Fruit fly (Drosophila melanogaster) whole organism, embryonic: ENCODE measurements around the gene CG18265.

Experiments
- CG12299 ChIP-seq: fragments of 200-800 bp; sonication (Bioruptor generic); optimal IDR thresholded peaks from 2 replicates; lab custom pipeline; 2018; ENCODE audit warnings: missing biosample characterization, mild to moderate bottlenecking, missing genetic modification characterization
- CG12391 ChIP-seq: fragments of 200-800 bp; sonication (Bioruptor generic); optimal IDR thresholded peaks from 3 replicates; lab custom pipeline; 2018; ENCODE audit warnings: missing biosample characterization, mild to moderate bottlenecking, missing genetic modification characterization, moderate library complexity
- CG12744 ChIP-seq: fragments of 200-800 bp; sonication (Bioruptor generic); optimal IDR thresholded peaks from 2 replicates; lab custom pipeline; 2016; ENCODE audit warnings: missing biosample characterization, missing genetic modification characterization
- CG12769 ChIP-seq: fragments of 200-800 bp; sonication (Bioruptor generic); optimal IDR thresholded peaks from 2 replicates; lab custom pipeline; 2019; ENCODE audit warnings: missing biosample characterization, mild to moderate bottlenecking, missing genetic modification characterization, moderate library complexity
- CG14441 ChIP-seq: fragments of 200-800 bp; sonication (Bioruptor generic); IDR thresholded peaks from 2 replicates; pipeline ENCODE4 v1.3.6; 2022; ENCODE audit warnings: missing biosample characterization, missing genetic modification characterization
- CG14860 ChIP-seq: fragments of 200-800 bp; sonication (Bioruptor generic); IDR thresholded peaks from 3 replicates; pipeline ENCODE4 v1.3.6; 2022; ENCODE audit warnings: missing biosample characterization, missing genetic modification characterization; ENCODE audit not compliant: partially characterized antibody
- CG16779 ChIP-seq: fragments of 200-800 bp; sonication (Bioruptor generic); IDR thresholded peaks from 2 replicates; pipeline ENCODE4 v1.3.6; 2022; ENCODE audit warnings: missing biosample characterization, missing genetic modification characterization
- CG16863 ChIP-seq: fragments of 200-800 bp; sonication (Bioruptor generic); optimal IDR thresholded peaks from 3 replicates; lab custom pipeline; 2016; ENCODE audit warnings: missing biosample characterization, missing genetic modification characterization
- CG18011 ChIP-seq: fragments of 200-800 bp; sonication (Bioruptor generic); optimal IDR thresholded peaks from 2 replicates; lab custom pipeline; 2017; ENCODE audit warnings: missing biosample characterization, missing genetic modification characterization, mild to moderate bottlenecking, moderate library complexity, missing genotype
- CG18619 ChIP-seq: fragments of 200-800 bp; sonication (Bioruptor generic); optimal IDR thresholded peaks from 3 replicates; lab custom pipeline; 2017; ENCODE audit warnings: missing biosample characterization, mild to moderate bottlenecking, missing genetic modification characterization
- CG30403 ChIP-seq: fragments of 200-800 bp; sonication (Bioruptor generic); optimal IDR thresholded peaks from 3 replicates; lab custom pipeline; 2016; ENCODE audit warnings: missing biosample characterization, missing genetic modification characterization
- CG31441 ChIP-seq: fragments of 200-800 bp; sonication (Bioruptor generic); IDR thresholded peaks from 2 replicates; pipeline ENCODE4 v1.3.6; 2022; ENCODE audit warnings: missing biosample characterization, missing genetic modification characterization
- CG3726 ChIP-seq: fragments of 200-800 bp; sonication (Bioruptor generic); IDR thresholded peaks from 3 replicates; pipeline ENCODE4, ENCODE4 v1.3.6; 2022; ENCODE audit warnings: missing biosample characterization, missing genetic modification characterization
- CG4820 ChIP-seq: fragments of 200-800 bp; sonication (Bioruptor generic); optimal IDR thresholded peaks from 3 replicates; lab custom pipeline; 2016; ENCODE audit warnings: missing biosample characterization, missing genetic modification characterization
- CG7928 ChIP-seq: fragments of 200-800 bp; sonication (Bioruptor generic); optimal IDR thresholded peaks from 2 replicates; lab custom pipeline; 2017; ENCODE audit warnings: missing biosample characterization, mild to moderate bottlenecking, missing genetic modification characterization
- CG8765 ChIP-seq: fragments of 200-800 bp; sonication (Bioruptor generic); IDR thresholded peaks from 2 replicates; pipeline ENCODE4 v1.3.6; 2022; ENCODE audit warnings: missing biosample characterization, missing genetic modification characterization
- CG9215 ChIP-seq: fragments of 200-800 bp; sonication (Bioruptor generic); IDR thresholded peaks from 2 replicates; pipeline ENCODE4 v1.3.6; 2022; ENCODE audit warnings: missing biosample characterization, missing genetic modification characterization
- CTCF ChIP-seq: fragments of 200-800 bp; sonication (Bioruptor generic); optimal IDR thresholded peaks from 2 replicates; lab custom pipeline; 2017; ENCODE audit warnings: missing biosample characterization, mild to moderate bottlenecking, missing genetic modification characterization, moderate library complexity
- Gsc ChIP-seq: fragments of 200-800 bp; sonication (Bioruptor generic); IDR thresholded peaks from 2 replicates; pipeline ENCODE4 v1.3.6; 2022; ENCODE audit warnings: missing biosample characterization, missing genetic modification characterization
- HmgD ChIP-seq: fragments of 200-800 bp; sonication (Bioruptor generic); optimal IDR thresholded peaks from 3 replicates; lab custom pipeline; 2016; ENCODE audit warnings: missing biosample characterization, missing genetic modification characterization
- Hmx ChIP-seq: fragments of 200-800 bp; sonication (Bioruptor generic); optimal IDR thresholded peaks from 2 replicates; lab custom pipeline; 2016; ENCODE audit warnings: missing biosample characterization, missing genetic modification characterization
- Hr3 ChIP-seq: fragments of 200-800 bp; sonication (Bioruptor generic); optimal IDR thresholded peaks from 3 replicates; lab custom pipeline; 2016; ENCODE audit warnings: missing biosample characterization, missing genetic modification characterization
- Lim3 ChIP-seq: fragments of 200-800 bp; sonication (Bioruptor generic); IDR thresholded peaks from 2 replicates; pipeline ENCODE4 v1.3.6; 2022; ENCODE audit warnings: missing biosample characterization, missing genetic modification characterization
- MESR4 ChIP-seq: fragments of 200-800 bp; sonication (Bioruptor generic); optimal IDR thresholded peaks from 2 replicates; lab custom pipeline; 2018; ENCODE audit warnings: missing biosample characterization, mild to moderate bottlenecking, missing genetic modification characterization, moderate library complexity
- Meics ChIP-seq: fragments of 200-800 bp; sonication (Bioruptor generic); optimal IDR thresholded peaks from 2 replicates; lab custom pipeline; 2017; ENCODE audit warnings: missing biosample characterization, mild to moderate bottlenecking, missing genetic modification characterization
- Rfx ChIP-seq: fragments of 200-800 bp; sonication (Bioruptor generic); IDR thresholded peaks from 2 replicates; pipeline ENCODE4 v1.3.6; 2022; ENCODE audit warnings: missing biosample characterization, missing genetic modification characterization
- Ssrp ChIP-seq: fragments of 200-800 bp; sonication (Bioruptor generic); optimal IDR thresholded peaks from 2 replicates; lab custom pipeline; 2018; ENCODE audit warnings: missing biosample characterization, mild to moderate bottlenecking, missing genetic modification characterization, moderate library complexity
- ab ChIP-seq: fragments of 200-800 bp; sonication (Bioruptor generic); optimal IDR thresholded peaks from 2 replicates; lab custom pipeline; 2016; ENCODE audit warnings: missing biosample characterization, missing genetic modification characterization
- al ChIP-seq: fragments of 200-800 bp; sonication (Bioruptor generic); IDR thresholded peaks from 2 replicates; pipeline ENCODE4 v1.3.6; 2022; ENCODE audit warnings: missing biosample characterization, missing genetic modification characterization
- aop ChIP-seq: fragments of 200-800 bp; sonication (Bioruptor generic); IDR thresholded peaks from 2 replicates; pipeline ENCODE4 v1.3.6; 2022; ENCODE audit warnings: missing biosample characterization, missing genetic modification characterization
- bsh ChIP-seq, 2 experiments: fragments of 200-800 bp; sonication (Bioruptor generic); optimal IDR thresholded peaks; 2 replicates each; lab custom pipeline; 2017 to 2018; ENCODE audit warnings: mild to moderate bottlenecking in 2 of 2, missing biosample characterization in 2 of 2, missing genetic modification characterization in 2 of 2, moderate library complexity in 1 of 2
- dmrt11E ChIP-seq: fragments of 200-800 bp; sonication (Bioruptor generic); optimal IDR thresholded peaks from 3 replicates; lab custom pipeline; 2018; ENCODE audit warnings: missing biosample characterization, mild to moderate bottlenecking, missing genetic modification characterization, moderate library complexity
- eyg ChIP-seq: fragments of 200-800 bp; sonication (Bioruptor generic); optimal IDR thresholded peaks from 3 replicates; lab custom pipeline; 2016; ENCODE audit warnings: missing biosample characterization, missing genetic modification characterization
- ftz-f1 ChIP-seq: fragments of 200-800 bp; sonication (Bioruptor generic); optimal IDR thresholded peaks from 2 replicates; lab custom pipeline; 2016; ENCODE audit warnings: missing biosample characterization, missing genetic modification characterization
- gcm ChIP-seq: fragments of 200-800 bp; sonication (Bioruptor generic); optimal IDR thresholded peaks from 2 replicates; lab custom pipeline; 2019; ENCODE audit warnings: missing biosample characterization, mild to moderate bottlenecking, missing genetic modification characterization, moderate library complexity
- gro ChIP-seq: fragments of 200-800 bp; sonication (Bioruptor generic); optimal IDR thresholded peaks from 2 replicates; lab custom pipeline; 2016; ENCODE audit warnings: missing biosample characterization, missing genetic modification characterization
- gsb-n ChIP-seq: fragments of 200-800 bp; sonication (Bioruptor generic); optimal IDR thresholded peaks from 3 replicates; lab custom pipeline; 2018; ENCODE audit warnings: missing biosample characterization, mild to moderate bottlenecking, missing genetic modification characterization
- gt ChIP-seq: fragments of 200-800 bp; sonication (Bioruptor generic); IDR thresholded peaks from 2 replicates; pipeline ENCODE4 v1.3.6; 2022; ENCODE audit warnings: missing biosample characterization, missing genetic modification characterization
- ham ChIP-seq: fragments of 200-800 bp; sonication (Bioruptor generic); IDR thresholded peaks from 2 replicates; pipeline ENCODE4 v1.3.6; 2022; ENCODE audit warnings: missing biosample characterization, missing genetic modification characterization
- kah ChIP-seq: fragments of 200-800 bp; sonication (Bioruptor generic); optimal IDR thresholded peaks from 2 replicates; lab custom pipeline; 2018; ENCODE audit warnings: missing biosample characterization, mild to moderate bottlenecking, missing genetic modification characterization
- lilli ChIP-seq: fragments of 200-800 bp; sonication (Bioruptor generic); optimal IDR thresholded peaks from 3 replicates; lab custom pipeline; 2016; ENCODE audit warnings: missing biosample characterization, missing genetic modification characterization
- luna ChIP-seq: fragments of 200-800 bp; sonication (Bioruptor generic); optimal IDR thresholded peaks from 2 replicates; lab custom pipeline; 2016; ENCODE audit warnings: missing biosample characterization, missing genetic modification characterization
- mirr ChIP-seq: fragments of 200-800 bp; sonication (Bioruptor generic); optimal IDR thresholded peaks from 3 replicates; lab custom pipeline; 2018; ENCODE audit warnings: missing biosample characterization, mild to moderate bottlenecking, missing genetic modification characterization
- pan ChIP-seq, 4 experiments: fragments of >200 bp in 3 of 4; fragments of 200-800 bp in 1 of 4; sonication (Bioruptor generic) in 1 of 4; optimal IDR thresholded peaks in 3 of 4; IDR thresholded peaks in 1 of 4; 2 replicates each; pipeline versions ENCODE4 v1.3.6 to Lab custom; 2017 to 2022; ENCODE audit warnings: missing biosample characterization in 2 of 4, missing genetic modification characterization in 2 of 4, mixed read lengths in 1 of 4
- ro ChIP-seq: fragments of 200-800 bp; sonication (Bioruptor generic); IDR thresholded peaks from 2 replicates; pipeline ENCODE4 v1.3.6; 2022; ENCODE audit warnings: missing biosample characterization, missing genetic modification characterization
- schlank ChIP-seq: fragments of 200-800 bp; sonication (Bioruptor generic); optimal IDR thresholded peaks from 2 replicates; lab custom pipeline; 2018; ENCODE audit warnings: missing biosample characterization, mild to moderate bottlenecking, missing genetic modification characterization
- sr ChIP-seq: fragments of 200-800 bp; sonication (Bioruptor generic); IDR thresholded peaks from 3 replicates; pipeline ENCODE4 v1.3.6; 2022; ENCODE audit warnings: missing biosample characterization, missing genetic modification characterization
- tll ChIP-seq, 2 experiments: fragments of 200-800 bp in 1 of 2; fragments of >200 bp in 1 of 2; sonication (Bioruptor generic) in 1 of 2; optimal IDR thresholded peaks; 2 replicates each; lab custom pipeline; 2017 to 2019; ENCODE audit warnings: missing biosample characterization in 2 of 2, missing genetic modification characterization in 2 of 2, mild to moderate bottlenecking in 1 of 2, moderate library complexity in 1 of 2
- tx ChIP-seq: fragments of 200-800 bp; sonication (Bioruptor generic); optimal IDR thresholded peaks from 2 replicates; lab custom pipeline; 2016; ENCODE audit warnings: missing biosample characterization, missing genetic modification characterization
- unpg ChIP-seq: fragments of 200-800 bp; sonication (Bioruptor generic); optimal IDR thresholded peaks from 3 replicates; lab custom pipeline; 2018; ENCODE audit warnings: missing biosample characterization, mild to moderate bottlenecking, missing genetic modification characterization, moderate library complexity
- zen2 ChIP-seq: fragments of 200-800 bp; sonication (Bioruptor generic); IDR thresholded peaks from 3 replicates; pipeline ENCODE4 v1.3.6; 2022; ENCODE audit warnings: missing biosample characterization, missing genetic modification characterization; ENCODE audit not compliant: partially characterized antibody

CG18265 gene

dm6 chr3L:17495266-17495961, 56.2 kb downstream of the CG18265 start (continued):
- no peak for TF ChIP-seq sr
- peak; percentile 24 for TF ChIP-seq CG16863 (GFP tag; lab: Kevin White, UChicago)
- no peak for TF ChIP-seq pan (optimal IDR thresholded peaks at IDR 0.05; lab: Kevin White, UChicago)
- no peak for TF ChIP-seq pan (GFP tag; optimal IDR thresholded peaks at IDR 0.05 in 1 of 2, IDR thresholded peaks at IDR 0.05 in 1 of 2)
- TF ChIP-seq CG16779 (GFP tag; lab: Robert Waterston, UW) = no peak
- TF ChIP-seq ftz-f1 (GFP tag; lab: Kevin White, UChicago) = no peak
- TF ChIP-seq CG14860 (GFP tag; lab: Robert Waterston, UW) = no peak
- no peak for TF ChIP-seq CG14441 (GFP tag; lab: Robert Waterston, UW)
- TF ChIP-seq gcm (GFP tag; lab: Kevin White, UChicago) = peak; percentile 57
- no peak for TF ChIP-seq tx (GFP tag; lab: Kevin White, UChicago)
- no peak for TF ChIP-seq tll (GFP tag; optimal IDR thresholded peaks at IDR 0.05; lab: Kevin White, UChicago)
- no peak for TF ChIP-seq luna (GFP tag; lab: Kevin White, UChicago)
- TF ChIP-seq al (GFP tag; lab: Robert Waterston, UW) = no peak
- no peak for TF ChIP-seq lilli
- TF ChIP-seq Gsc = no peak
- TF ChIP-seq gsb-n (tag; lab: Kevin White, UChicago) = no peak
- no peak for TF ChIP-seq kah
- no peak for TF ChIP-seq Meics (GFP tag; lab: Kevin White, UChicago)
- TF ChIP-seq CG31441 (GFP tag; lab: Robert Waterston, UW) = peak; percentile 46; the same call in 1 of the 2 replicates
- TF ChIP-seq Hr3 (GFP tag; lab: Kevin White, UChicago) = peak; percentile 18
- no peak for TF ChIP-seq aop
- peak; percentile 19 for TF ChIP-seq unpg
- peak; percentile 4 for TF ChIP-seq CG30403 (GFP tag; lab: Kevin White, UChicago)
- TF ChIP-seq gro (GFP tag; lab: Kevin White, UChicago) = no peak
- no peak for TF ChIP-seq Hmx
- TF ChIP-seq CG4820 = peak; percentile 26
- TF ChIP-seq CG3726 = no peak
- peak; percentile 41 for TF ChIP-seq Ssrp (tag; lab: Kevin White, UChicago)
- TF ChIP-seq Rfx (GFP tag; lab: Robert Waterston, UW) = no peak
- no peak for TF ChIP-seq CG9215
- no peak for TF ChIP-seq CG12299
- no peak for TF ChIP-seq zen2
- TF ChIP-seq MESR4 (GFP tag; lab: Kevin White, UChicago) = no peak
- TF ChIP-seq CG7928 (GFP tag; lab: Kevin White, UChicago) = no peak
- no peak for TF ChIP-seq Lim3 (GFP tag; lab: Robert Waterston, UW)
- TF ChIP-seq HmgD = no peak
- TF ChIP-seq gt (GFP tag; lab: Robert Waterston, UW) = no peak
- TF ChIP-seq CG12391 (tag; lab: Kevin White, UChicago) = peak; percentile 52
- TF ChIP-seq CG18011 (GFP tag; lab: Kevin White, UChicago) = no peak
- no peak for TF ChIP-seq CG8765
- no peak for TF ChIP-seq eyg (GFP tag; lab: Kevin White, UChicago)
- TF ChIP-seq bsh (GFP tag; optimal IDR thresholded peaks at IDR 0.05; lab: Kevin White, UChicago) = peak in 1 of 2 experiments; percentile 75
- no peak for TF ChIP-seq ham
- TF ChIP-seq ro (GFP tag; lab: Robert Waterston, UW) = no peak
- TF ChIP-seq mirr (GFP tag; lab: Kevin White, UChicago) = no peak
- TF ChIP-seq ab (GFP tag; lab: Kevin White, UChicago) = no peak
- TF ChIP-seq dmrt11E = peak; percentile 56
- no peak for TF ChIP-seq CG12769
- TF ChIP-seq CTCF (GFP tag; lab: Kevin White, UChicago) = peak; percentile 1
- no peak for TF ChIP-seq CG18619
- no peak for TF ChIP-seq schlank (tag; lab: Kevin White, UChicago)
- TF ChIP-seq CG12744 (GFP tag; lab: Kevin White, UChicago) = no peak
